Worm (Caenorhabditis elegans) whole organism, L1 larva: ENCODE measurements around the gene sdz-21.

ENCODE experiments used
- C04F5.9 ChIP-seq: sonication (generic microtip); optimal IDR thresholded peaks from 2 replicates; lab custom pipeline; 2016; ENCODE audit warnings: missing genetic modification characterization, missing compliant biosample characterization
- C16A3.4 ChIP-seq: fragments of 150-350 bp; optimal IDR thresholded peaks from 2 replicates; lab custom pipeline; 2014; ENCODE audit warnings: missing biosample characterization, missing genetic modification characterization
- F16B12.6 ChIP-seq: fragments of 150-350 bp; optimal IDR thresholded peaks from 2 replicates; lab custom pipeline; 2014; ENCODE audit warnings: missing biosample characterization, missing genetic modification characterization
- aha-1 ChIP-seq: fragments of 150-350 bp; optimal IDR thresholded peaks from 2 replicates; lab custom pipeline; 2014; ENCODE audit warnings: missing biosample characterization, missing genetic modification characterization
- ama-1 ChIP-seq: fragments of 150-350 bp; optimal IDR thresholded peaks from 2 replicates; lab custom pipeline; 2014
- blmp-1 ChIP-seq: fragments of 150-350 bp; optimal IDR thresholded peaks from 2 replicates; lab custom pipeline; 2014; ENCODE audit warnings: missing biosample characterization, missing genetic modification characterization
- ceh-63 ChIP-seq: fragments of 200-800 bp; sonication (Bioruptor generic); optimal IDR thresholded peaks from 2 replicates; lab custom pipeline; 2018; ENCODE audit warnings: mild to moderate bottlenecking, missing genetic modification characterization, missing compliant biosample characterization
- ceh-82 ChIP-seq, 3 experiments: fragments of 150-350 bp in 1 of 3; sonication (generic microtip) in 2 of 3; optimal IDR thresholded peaks; 2 replicates each; lab custom pipeline; 2014 to 2017; ENCODE audit warnings: missing biosample characterization in 3 of 3, missing genetic modification characterization in 3 of 3
- dpl-1 ChIP-seq, 3 experiments: fragments of 150-350 bp in 2 of 3; sonication (generic microtip) in 1 of 3; optimal IDR thresholded peaks; 2 replicates each; lab custom pipeline; 2014 to 2017; ENCODE audit warnings: missing biosample characterization in 3 of 3, missing genetic modification characterization in 3 of 3, missing genetic modification reagents in 3 of 3
- dsc-1 ChIP-seq: sonication (generic microtip); optimal IDR thresholded peaks from 2 replicates; lab custom pipeline; 2016; ENCODE audit warnings: mild to moderate bottlenecking, missing genetic modification characterization, missing compliant biosample characterization
- efl-1 ChIP-seq, 4 experiments: fragments of 150-350 bp; optimal IDR thresholded peaks in 3 of 4; peaks in 1 of 4; 1 replicate in 1 of 4; 2 replicates in 3 of 4; lab custom pipeline; 2014; ENCODE audit warnings: missing biosample characterization in 2 of 4, missing genetic modification characterization in 2 of 4, missing genetic modification reagents in 2 of 4
- efl-3 ChIP-seq: fragments of 200-800 bp; sonication (Bioruptor generic); optimal IDR thresholded peaks from 2 replicates; lab custom pipeline; 2018; ENCODE audit warnings: mild to moderate bottlenecking, missing genetic modification characterization, missing compliant biosample characterization
- egl-27 ChIP-seq, 2 experiments: fragments of 150-350 bp in 1 of 2; sonication (generic microtip); optimal IDR thresholded peaks; 3 replicates each; lab custom pipeline; 2017 to 2018; ENCODE audit warnings: missing biosample characterization in 2 of 2, missing genetic modification characterization in 2 of 2, missing genetic modification reagents in 2 of 2
- elt-3 ChIP-seq, 6 experiments: fragments of 150-350 bp in 1 of 6; sonication (generic microtip); optimal IDR thresholded peaks; 2 replicates each; lab custom pipeline; 2017 to 2018; ENCODE audit warnings: missing biosample characterization in 6 of 6, missing genetic modification characterization in 6 of 6, inconsistent platforms in 1 of 6
- fkh-10 ChIP-seq: sonication (generic microtip); optimal IDR thresholded peaks from 2 replicates; lab custom pipeline; 2017; ENCODE audit warnings: missing biosample characterization, missing genetic modification reagents, missing genetic modification characterization
- hpl-2 ChIP-seq: fragments of 150-350 bp; optimal IDR thresholded peaks from 2 replicates; lab custom pipeline; 2014; ENCODE audit warnings: missing biosample characterization, missing genetic modification reagents, missing genetic modification characterization
- isw-1 ChIP-seq: fragments of 200-800 bp; sonication (Bioruptor generic); IDR thresholded peaks from 2 replicates; pipeline ENCODE4 v1.3.6; 2022; ENCODE audit warnings: missing genetic modification characterization, missing compliant biosample characterization
- lin-13 ChIP-seq: fragments of 150-350 bp; optimal IDR thresholded peaks from 2 replicates; lab custom pipeline; 2014; ENCODE audit warnings: missing biosample characterization, missing genetic modification reagents, missing genetic modification characterization
- lin-14 ChIP-seq: fragments of 200-800 bp; sonication (Bioruptor generic); optimal IDR thresholded peaks from 2 replicates; lab custom pipeline; 2018; ENCODE audit warnings: mild to moderate bottlenecking, missing genetic modification characterization, moderate library complexity, missing compliant biosample characterization
- lin-15B ChIP-seq: fragments of 150-350 bp; sonication (generic microtip); optimal IDR thresholded peaks from 3 replicates; lab custom pipeline; 2014; ENCODE audit warnings: missing biosample characterization, missing genetic modification characterization
- lin-35 ChIP-seq, 2 experiments: fragments of 150-350 bp; optimal IDR thresholded peaks; 2 replicates each; lab custom pipeline; 2014; ENCODE audit warnings: missing biosample characterization in 2 of 2, missing genetic modification characterization in 2 of 2, missing genetic modification reagents in 2 of 2
- lin-39 ChIP-seq: fragments of 150-350 bp; optimal IDR thresholded peaks from 2 replicates; lab custom pipeline; 2014; ENCODE audit warnings: missing biosample characterization, missing genetic modification reagents, missing genetic modification characterization
- lir-3 ChIP-seq: sonication (generic microtip); optimal IDR thresholded peaks from 2 replicates; lab custom pipeline; 2016; ENCODE audit warnings: mild to moderate bottlenecking, missing genetic modification characterization, moderate library complexity, missing compliant biosample characterization; ENCODE audit not compliant: poor library complexity
- lsy-2 ChIP-seq, 2 experiments: fragments of 150-350 bp; optimal IDR thresholded peaks; 2 replicates each; lab custom pipeline; 2014; ENCODE audit warnings: missing biosample characterization in 2 of 2, missing genetic modification characterization in 2 of 2
- mdl-1 ChIP-seq, 2 experiments: fragments of 150-350 bp; optimal IDR thresholded peaks; 2 replicates each; lab custom pipeline; 2014 to 2017; ENCODE audit warnings: missing biosample characterization in 2 of 2, missing genetic modification characterization in 2 of 2, inconsistent platforms in 1 of 2
- mep-1 ChIP-seq: fragments of 150-350 bp; optimal IDR thresholded peaks from 2 replicates; lab custom pipeline; 2014; ENCODE audit warnings: missing biosample characterization, missing genetic modification characterization
- nhr-12 ChIP-seq: sonication (generic microtip); optimal IDR thresholded peaks from 2 replicates; lab custom pipeline; 2017; ENCODE audit warnings: missing biosample characterization, missing genetic modification characterization
- nhr-19 ChIP-seq: fragments of 200-800 bp; sonication (Bioruptor generic); conservative IDR thresholded peaks from 2 replicates; pipeline ENCODE4 v1.3.6; 2022; ENCODE audit warnings: missing genetic modification characterization, missing compliant biosample characterization
- nhr-28 ChIP-seq: fragments of 150-350 bp; optimal IDR thresholded peaks from 2 replicates; lab custom pipeline; 2014; ENCODE audit warnings: missing biosample characterization, missing genetic modification characterization
- nhr-47 ChIP-seq: sonication (generic microtip); optimal IDR thresholded peaks from 2 replicates; lab custom pipeline; 2016; ENCODE audit warnings: mild to moderate bottlenecking, missing genetic modification characterization, moderate library complexity, missing compliant biosample characterization
- nhr-71 ChIP-seq: sonication (generic microtip); optimal IDR thresholded peaks from 2 replicates; lab custom pipeline; 2016; ENCODE audit warnings: mild to moderate bottlenecking, missing genetic modification characterization, moderate library complexity, missing compliant biosample characterization
- nhr-76 ChIP-seq: sonication (generic microtip); optimal IDR thresholded peaks from 2 replicates; lab custom pipeline; 2017; ENCODE audit warnings: missing biosample characterization, missing genetic modification characterization
- nhr-77 ChIP-seq: fragments of 150-350 bp; optimal IDR thresholded peaks from 2 replicates; lab custom pipeline; 2014; ENCODE audit warnings: missing biosample characterization, missing genetic modification characterization
- nhr-84 ChIP-seq: sonication (generic microtip); optimal IDR thresholded peaks from 2 replicates; lab custom pipeline; 2017; ENCODE audit warnings: missing biosample characterization, missing genetic modification characterization
- nhr-85 ChIP-seq: sonication (generic microtip); peaks from one replicate; lab custom pipeline; 2016; ENCODE audit warnings: missing genetic modification characterization, inconsistent platforms, missing compliant biosample characterization
- nhr-90 ChIP-seq: sonication (generic microtip); optimal IDR thresholded peaks from 2 replicates; lab custom pipeline; 2016; ENCODE audit warnings: mild to moderate bottlenecking, missing genetic modification characterization, missing compliant biosample characterization; ENCODE audit not compliant: poor library complexity
- pqm-1 ChIP-seq: sonication (generic microtip); optimal IDR thresholded peaks from 3 replicates; lab custom pipeline; 2017; ENCODE audit warnings: missing biosample characterization, missing genetic modification characterization
- snu-23 ChIP-seq: sonication (generic microtip); optimal IDR thresholded peaks from 2 replicates; lab custom pipeline; 2016; ENCODE audit warnings: missing genetic modification characterization, missing compliant biosample characterization
- sptf-1 ChIP-seq: fragments of 150-350 bp; optimal IDR thresholded peaks from 2 replicates; lab custom pipeline; 2014; ENCODE audit warnings: missing biosample characterization, missing genetic modification characterization
- sup-37 ChIP-seq: fragments of 200-800 bp; sonication (Bioruptor generic); optimal IDR thresholded peaks from 2 replicates; lab custom pipeline; 2018; ENCODE audit warnings: mild to moderate bottlenecking, missing genetic modification characterization, missing compliant biosample characterization
- swsn-7 ChIP-seq: sonication (generic microtip); optimal IDR thresholded peaks from 2 replicates; lab custom pipeline; 2016; ENCODE audit warnings: missing genetic modification characterization, missing compliant biosample characterization
- tbx-2 ChIP-seq: sonication (generic microtip); optimal IDR thresholded peaks from 2 replicates; lab custom pipeline; 2016; ENCODE audit warnings: missing genetic modification characterization, missing compliant biosample characterization
- unc-130 ChIP-seq: fragments of 150-350 bp; optimal IDR thresholded peaks from 2 replicates; lab custom pipeline; 2017; ENCODE audit warnings: missing biosample characterization, missing genetic modification characterization, inconsistent platforms
- unc-86 ChIP-seq: sonication (generic microtip); optimal IDR thresholded peaks from 2 replicates; lab custom pipeline; 2016; ENCODE audit warnings: missing genetic modification characterization, missing compliant biosample characterization
- unc-98 ChIP-seq: fragments of 200-800 bp; sonication (Bioruptor generic); IDR thresholded peaks from 2 replicates; pipeline ENCODE4 v1.3.6; 2022; ENCODE audit warnings: missing genetic modification characterization, missing compliant biosample characterization
- vab-15 ChIP-seq: sonication (generic microtip); optimal IDR thresholded peaks from 2 replicates; lab custom pipeline; 2017; ENCODE audit warnings: missing genotype, mild to moderate bottlenecking, missing genetic modification characterization, missing compliant biosample characterization
- xbp-1 ChIP-seq: sonication (generic microtip); optimal IDR thresholded peaks from 2 replicates; lab custom pipeline; 2016; ENCODE audit warnings: missing genetic modification characterization, missing compliant biosample characterization

Gene sdz-21

ce11 chrIII:5693736-5694135 is 36.9 kb upstream of the sdz-21 start, which contains the start of gene B0336.13:
Gene B0336.13, plus strand, starts transcription at chrIII:5694036.
- TF ChIP-seq sptf-1: no peak
- TF ChIP-seq lin-14 (GFP tag; lab: Kevin White, UChicago): no peak
- TF ChIP-seq xbp-1 (tag; lab: Kevin White, UChicago): no peak
- no peak for TF ChIP-seq ceh-82 (tag; optimal IDR thresholded peaks at IDR 0.05; lab: Kevin White, UChicago)
- no peak for TF ChIP-seq vab-15 (tag; lab: Kevin White, UChicago)
- no peak for TF ChIP-seq nhr-19
- no peak for TF ChIP-seq nhr-28
- TF ChIP-seq dpl-1 (GFP tag; optimal IDR thresholded peaks at IDR 0.05; lab: Kevin White, UChicago): no peak
- no peak for TF ChIP-seq snu-23
- TF ChIP-seq pqm-1: no peak
- TF ChIP-seq egl-27 (tag; optimal IDR thresholded peaks at IDR 0.05; lab: Kevin White, UChicago): no peak

DNA sequence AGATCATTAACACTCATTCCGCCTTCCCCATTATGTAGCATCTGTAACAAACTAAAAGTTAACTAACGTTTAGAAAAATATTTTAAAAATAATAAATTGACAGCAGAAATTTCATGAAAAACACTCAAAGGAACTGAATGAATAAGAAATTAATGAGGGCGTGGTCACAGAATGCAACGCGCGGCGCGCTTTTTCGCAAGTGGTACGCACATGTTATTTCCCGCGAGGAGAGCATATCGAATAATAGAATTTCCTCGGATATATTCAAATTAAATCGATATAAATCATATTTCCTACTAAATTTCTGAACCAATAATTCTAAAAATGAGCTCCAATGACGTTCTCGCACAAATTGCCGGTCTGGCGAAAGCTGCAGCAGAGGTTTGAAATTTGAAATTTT is 35.8 kb upstream of the sdz-21 start, which contains the start of the genes abi-1 and arle-14:
Gene abi-1, minus strand, starts transcription at position 51 of the 400 bp plus-strand sequence.
Gene arle-14, plus strand, starts transcription at position 217 of the 400 bp plus-strand sequence.
- TF ChIP-seq snu-23: peak; percentile 24
- TF ChIP-seq nhr-85 (tag; lab: Kevin White, UChicago): peak; percentile 37
- TF ChIP-seq xbp-1 (tag; lab: Kevin White, UChicago): peak; percentile 30
- TF ChIP-seq blmp-1 (tag; lab: Kevin White, UChicago): no peak
- TF ChIP-seq vab-15 (tag; lab: Kevin White, UChicago): no peak
- peak; percentile 3 to 30 for TF ChIP-seq lsy-2 (tag; optimal IDR thresholded peaks at IDR 0.05; lab: Kevin White, UChicago)
- TF ChIP-seq dpl-1 (GFP tag; optimal IDR thresholded peaks at IDR 0.05; lab: Kevin White, UChicago): peak in 2 of 3 experiments; percentile 22 to 32
- no peak for TF ChIP-seq F16B12.6
- no peak for TF ChIP-seq sptf-1
- peak; percentile 2 for TF ChIP-seq tbx-2
- TF ChIP-seq nhr-47 (tag; lab: Kevin White, UChicago): peak; percentile 21
- peak; percentile 9 for TF ChIP-seq unc-130
- peak; percentile 18 for TF ChIP-seq mep-1
- TF ChIP-seq efl-1 (optimal IDR thresholded peaks at IDR 0.05; lab: Kevin White, UChicago): peak; percentile 8 to 32
- TF ChIP-seq efl-1 (GFP tag; optimal IDR thresholded peaks at IDR 0.05 in 1 of 2; lab: Kevin White, UChicago): peak; percentile 3 to 83
- peak; percentile 17 to 22 for TF ChIP-seq lin-35 (GFP tag; optimal IDR thresholded peaks at IDR 0.05; lab: Kevin White, UChicago)
- TF ChIP-seq nhr-90 (tag; lab: Kevin White, UChicago): peak; percentile 10
- peak; percentile 42 for TF ChIP-seq nhr-71 (tag; lab: Kevin White, UChicago)
- peak; percentile 29 for TF ChIP-seq swsn-7 (tag; lab: Kevin White, UChicago)
- peak; percentile 50 for TF ChIP-seq dsc-1 (tag; lab: Kevin White, UChicago)
- TF ChIP-seq, all 84 proteins: peak for 15

DNA sequence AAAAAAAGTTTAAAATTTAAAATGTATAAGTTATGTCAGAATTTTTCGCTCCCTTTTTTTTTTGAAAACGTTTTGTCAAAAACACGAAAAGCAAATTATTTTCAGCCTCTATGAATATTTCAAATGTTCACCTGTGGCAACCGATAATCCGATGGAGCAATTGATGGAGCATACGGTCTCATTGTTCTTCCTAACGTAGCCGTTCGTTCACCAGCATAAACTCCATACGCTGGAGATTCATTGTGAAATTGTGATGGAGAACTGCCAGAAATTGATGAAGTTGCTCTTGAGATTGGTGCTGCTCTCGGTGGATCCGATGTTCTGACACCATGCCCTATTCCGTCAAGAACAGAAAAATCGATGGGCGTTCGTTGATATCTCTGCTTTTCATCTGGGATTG is 35.0 kb upstream of the sdz-21 start:
- no peak for TF ChIP-seq dpl-1 (GFP tag; optimal IDR thresholded peaks at IDR 0.05; lab: Kevin White, UChicago)
- no peak for TF ChIP-seq F16B12.6
- no peak for TF ChIP-seq blmp-1 (tag; lab: Kevin White, UChicago)
- no peak for TF ChIP-seq ama-1 (lab: Kevin White, UChicago)
- no peak for TF ChIP-seq nhr-12
- no peak for TF ChIP-seq lin-35 (GFP tag; optimal IDR thresholded peaks at IDR 0.05; lab: Kevin White, UChicago)
- TF ChIP-seq C04F5.9: no peak
- no peak for TF ChIP-seq lin-15B
- no peak for TF ChIP-seq xbp-1 (tag; lab: Kevin White, UChicago)
- no peak for TF ChIP-seq nhr-76 (tag; lab: Kevin White, UChicago)

DNA sequence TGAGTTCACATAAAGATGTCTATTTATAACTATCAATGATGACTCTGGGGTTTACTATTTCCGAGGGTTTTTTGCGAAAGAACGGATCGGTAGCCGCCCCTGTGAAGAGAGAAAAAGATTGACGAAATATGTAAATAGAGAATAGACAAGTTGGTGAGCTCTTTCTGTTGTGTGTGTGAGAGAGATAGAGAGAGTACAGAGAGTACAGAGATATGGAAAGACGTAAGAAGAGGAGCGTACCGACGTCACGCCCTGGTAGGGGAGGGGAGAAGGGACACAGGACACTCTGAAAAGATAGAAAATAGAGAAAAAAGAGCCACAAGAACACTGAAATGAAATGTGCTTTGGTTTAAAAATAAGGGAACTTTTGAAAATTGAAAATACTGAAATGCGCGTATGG is 31.4 kb upstream of the sdz-21 start:
- TF ChIP-seq lin-13 (GFP tag; lab: Kevin White, UChicago) (no peak), nhr-84 (tag; lab: Kevin White, UChicago) (no peak), lir-3 (tag; lab: Kevin White, UChicago) (no peak), isw-1 (GFP tag; lab: Robert Waterston, UW) (0 out of 2 replicates have a peak, but pooled peaks have one; percentile 7), fkh-10 (peak; percentile 5), lsy-2 (tag; optimal IDR thresholded peaks at IDR 0.05; lab: Kevin White, UChicago) (peak; percentile 22 to 67), lin-39 (tag; lab: Kevin White, UChicago) (no peak), efl-1 (optimal IDR thresholded peaks at IDR 0.05; lab: Kevin White, UChicago) (peak; percentile 29 to 30), efl-1 (GFP tag; optimal IDR thresholded peaks at IDR 0.05 in 1 of 2; lab: Kevin White, UChicago) (no peak), nhr-77 (tag; lab: Kevin White, UChicago) (peak; percentile 47), aha-1 (no peak), snu-23 (peak; percentile 55), mdl-1 (tag; optimal IDR thresholded peaks at IDR 0.05; lab: Kevin White, UChicago) (peak in 1 of 2 experiments; percentile 19), elt-3 (tag; optimal IDR thresholded peaks at IDR 0.05; lab: Kevin White, UChicago) (no peak), mep-1 (peak; percentile 55), efl-3 (GFP tag; lab: Kevin White, UChicago) (no peak), ceh-63 (GFP tag; lab: Kevin White, UChicago) (no peak), C16A3.4 (peak; percentile 12), sup-37 (GFP tag; lab: Kevin White, UChicago) (no peak), hpl-2 (no peak), unc-86 (tag; lab: Kevin White, UChicago) (peak; percentile 7), unc-98 (no peak)
